Worm (Caenorhabditis elegans) whole organism, L2 larva: ENCODE measurements around the gene mans-3.

ENCODE experiments used
- C34F6.9 ChIP-seq: fragments of 150-350 bp; optimal IDR thresholded peaks from 2 replicates; lab custom pipeline; 2014; ENCODE audit warnings: missing biosample characterization, missing genetic modification characterization
- F13H6.1 ChIP-seq: sonication (generic microtip); optimal IDR thresholded peaks from 2 replicates; lab custom pipeline; 2016; ENCODE audit warnings: missing genetic modification characterization, missing compliant biosample characterization
- R02D3.7 ChIP-seq: fragments of 150-350 bp; optimal IDR thresholded peaks from 2 replicates; lab custom pipeline; 2014; ENCODE audit warnings: missing biosample characterization, missing genetic modification characterization
- Y55F3AM.14 ChIP-seq: fragments of 200-800 bp; sonication (Bioruptor generic); optimal IDR thresholded peaks from 2 replicates; lab custom pipeline; 2018; ENCODE audit warnings: mild to moderate bottlenecking, missing genetic modification characterization, missing compliant biosample characterization
- ZK546.5 ChIP-seq: sonication (generic microtip); optimal IDR thresholded peaks from 2 replicates; lab custom pipeline; 2017; ENCODE audit warnings: missing biosample characterization, missing genetic modification characterization
- ama-1 ChIP-seq: fragments of 150-350 bp; optimal IDR thresholded peaks from 2 replicates; lab custom pipeline; 2018; ENCODE audit warnings: inconsistent platforms
- ceh-16 ChIP-seq: fragments of 150-350 bp; optimal IDR thresholded peaks from 2 replicates; lab custom pipeline; 2014; ENCODE audit warnings: missing biosample characterization, missing genetic modification characterization
- ceh-82 ChIP-seq: fragments of 150-350 bp; optimal IDR thresholded peaks from 2 replicates; lab custom pipeline; 2014; ENCODE audit warnings: missing biosample characterization, missing genetic modification characterization
- crh-2 ChIP-seq: sonication (generic microtip); optimal IDR thresholded peaks from 2 replicates; lab custom pipeline; 2017; ENCODE audit warnings: missing biosample characterization, missing genetic modification characterization
- dmd-4 ChIP-seq: sonication (generic microtip); optimal IDR thresholded peaks from 2 replicates; lab custom pipeline; 2017; ENCODE audit warnings: missing biosample characterization, missing genetic modification characterization
- egl-27 ChIP-seq: sonication (generic microtip); optimal IDR thresholded peaks from 3 replicates; lab custom pipeline; 2017; ENCODE audit warnings: missing biosample characterization, missing genetic modification reagents, missing genetic modification characterization
- elt-3 ChIP-seq: sonication (generic microtip); optimal IDR thresholded peaks from 2 replicates; lab custom pipeline; 2017; ENCODE audit warnings: missing biosample characterization, missing genetic modification characterization
- gmeb-1 ChIP-seq: fragments of 150-350 bp; optimal IDR thresholded peaks from 2 replicates; lab custom pipeline; 2014; ENCODE audit warnings: missing biosample characterization, missing genetic modification characterization
- lin-11 ChIP-seq: fragments of 150-350 bp; sonication (generic microtip); optimal IDR thresholded peaks from 2 replicates; lab custom pipeline; 2014; ENCODE audit warnings: missing biosample characterization, missing genetic modification characterization, inconsistent platforms, mixed read lengths
- lin-13 ChIP-seq: fragments of 150-350 bp; optimal IDR thresholded peaks from 2 replicates; lab custom pipeline; 2014; ENCODE audit warnings: missing biosample characterization, missing genetic modification reagents, missing genetic modification characterization
- lin-39 ChIP-seq: fragments of 150-350 bp; optimal IDR thresholded peaks from 2 replicates; lab custom pipeline; 2014; ENCODE audit warnings: missing biosample characterization, missing genetic modification reagents, missing genetic modification characterization
- lsy-2 ChIP-seq, 2 experiments: fragments of 150-350 bp in 1 of 2; sonication (generic microtip) in 1 of 2; optimal IDR thresholded peaks; 2 replicates each; lab custom pipeline; 2014 to 2017; ENCODE audit warnings: missing biosample characterization in 2 of 2, missing genetic modification characterization in 2 of 2
- mab-5 ChIP-seq: fragments of 150-350 bp; optimal IDR thresholded peaks from 2 replicates; lab custom pipeline; 2014; ENCODE audit warnings: missing biosample characterization, missing genetic modification characterization
- mbf-1 ChIP-seq: sonication (generic microtip); optimal IDR thresholded peaks from 2 replicates; lab custom pipeline; 2017; ENCODE audit warnings: missing biosample characterization, missing genetic modification characterization
- nhr-11 ChIP-seq: fragments of 150-350 bp; optimal IDR thresholded peaks from 2 replicates; lab custom pipeline; 2014; ENCODE audit warnings: missing biosample characterization, missing genetic modification characterization
- nhr-12 ChIP-seq: fragments of 150-350 bp; optimal IDR thresholded peaks from 2 replicates; lab custom pipeline; 2014; ENCODE audit warnings: missing biosample characterization, missing genetic modification characterization
- nhr-129 ChIP-seq: fragments of 150-350 bp; optimal IDR thresholded peaks from 2 replicates; lab custom pipeline; 2014; ENCODE audit warnings: missing biosample characterization, missing genetic modification characterization
- nhr-21 ChIP-seq: fragments of 150-350 bp; optimal IDR thresholded peaks from 2 replicates; lab custom pipeline; 2014; ENCODE audit warnings: missing biosample characterization, missing genetic modification characterization
- nhr-23 ChIP-seq: fragments of 150-350 bp; optimal IDR thresholded peaks from 2 replicates; lab custom pipeline; 2014; ENCODE audit warnings: missing biosample characterization, missing genetic modification reagents, missing genetic modification characterization
- nhr-237 ChIP-seq: fragments of 150-350 bp; optimal IDR thresholded peaks from 2 replicates; lab custom pipeline; 2014; ENCODE audit warnings: missing biosample characterization, missing genetic modification characterization
- nhr-77 ChIP-seq: fragments of 150-350 bp; optimal IDR thresholded peaks from 2 replicates; lab custom pipeline; 2014; ENCODE audit warnings: missing biosample characterization, missing genetic modification characterization
- sem-4 ChIP-seq: fragments of 150-350 bp; optimal IDR thresholded peaks from 2 replicates; lab custom pipeline; 2014; ENCODE audit warnings: missing biosample characterization, missing genetic modification reagents, missing genetic modification characterization
- skn-1 ChIP-seq: sonication (generic microtip); optimal IDR thresholded peaks from 2 replicates; lab custom pipeline; 2017; ENCODE audit warnings: missing biosample characterization, missing genetic modification characterization
- sma-3 ChIP-seq: sonication (generic microtip); optimal IDR thresholded peaks from 2 replicates; lab custom pipeline; 2016; ENCODE audit warnings: missing genetic modification reagents, missing genetic modification characterization, missing compliant biosample characterization
- sma-9 ChIP-seq, 2 experiments: fragments of 150-350 bp in 1 of 2; sonication (generic microtip) in 1 of 2; optimal IDR thresholded peaks; 2 replicates each; lab custom pipeline; 2014 to 2016; ENCODE audit warnings: missing genetic modification characterization in 2 of 2, mild to moderate bottlenecking in 1 of 2, missing biosample characterization in 1 of 2, missing compliant biosample characterization in 1 of 2, missing genetic modification reagents in 1 of 2, moderate library complexity in 1 of 2
- snpc-4 ChIP-seq: fragments of 150-350 bp; optimal IDR thresholded peaks from 2 replicates; lab custom pipeline; 2014; ENCODE audit warnings: missing biosample characterization, missing genetic modification characterization
- unc-39 ChIP-seq: fragments of 150-350 bp; optimal IDR thresholded peaks from 2 replicates; lab custom pipeline; 2014; ENCODE audit warnings: missing biosample characterization, missing genetic modification characterization
- unc-55 ChIP-seq: fragments of 150-350 bp; sonication (generic microtip); optimal IDR thresholded peaks from 3 replicates; lab custom pipeline; 2014; ENCODE audit warnings: missing biosample characterization, missing genetic modification reagents, missing genetic modification characterization
- unc-62 ChIP-seq: fragments of 150-350 bp; optimal IDR thresholded peaks from 2 replicates; lab custom pipeline; 2014; ENCODE audit warnings: missing biosample characterization, missing genetic modification reagents, missing genetic modification characterization
- zag-1 ChIP-seq: fragments of 150-350 bp; optimal IDR thresholded peaks from 2 replicates; lab custom pipeline; 2014; ENCODE audit warnings: missing biosample characterization, missing genetic modification characterization
- ztf-1 ChIP-seq: fragments of 200-800 bp; sonication (Bioruptor generic); conservative IDR thresholded peaks from 2 replicates; pipeline ENCODE4 v1.3.6; 2022; ENCODE audit warnings: missing genetic modification characterization, missing compliant biosample characterization
- ztf-11 ChIP-seq: sonication (generic microtip); optimal IDR thresholded peaks from 2 replicates; lab custom pipeline; 2017; ENCODE audit warnings: missing biosample characterization, missing genetic modification characterization
- ztf-4 ChIP-seq: fragments of 150-350 bp; optimal IDR thresholded peaks from 2 replicates; lab custom pipeline; 2014; ENCODE audit warnings: missing biosample characterization, missing genetic modification characterization

Gene mans-3

DNA sequence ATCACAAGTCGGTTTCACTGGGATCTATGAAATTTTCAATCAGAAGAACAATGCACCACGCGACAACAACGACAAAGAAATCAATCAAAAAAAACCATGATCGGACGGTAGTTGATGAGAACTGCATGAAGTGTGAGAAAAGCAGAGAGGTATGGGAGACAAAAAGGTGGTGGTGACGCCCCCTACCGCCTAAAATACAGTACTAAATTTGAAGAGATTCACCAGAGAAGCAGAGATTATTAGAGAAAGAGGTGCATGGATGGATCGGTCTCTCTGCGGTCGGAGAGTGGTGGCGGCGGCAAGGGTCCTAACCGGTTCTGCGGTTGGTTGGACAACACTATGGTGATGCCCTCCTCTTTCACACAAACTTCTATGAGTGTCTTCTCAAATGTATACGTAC is 45.9 kb upstream of the mans-3 start (continued):
- TF ChIP-seq zag-1 (tag; lab: Kevin White, UChicago) (no peak), nhr-11 (tag; lab: Kevin White, UChicago) (no peak), lin-13 (GFP tag; lab: Kevin White, UChicago) (peak; percentile 14), lsy-2 (tag; optimal IDR thresholded peaks at IDR 0.05; lab: Kevin White, UChicago) (peak in 1 of 2 experiments; percentile 32), nhr-237 (tag; lab: Kevin White, UChicago) (no peak), egl-27 (no peak), sma-9 (GFP tag; optimal IDR thresholded peaks at IDR 0.05; lab: Kevin White, UChicago) (peak; percentile 71), sma-9 (tag; optimal IDR thresholded peaks at IDR 0.05; lab: Kevin White, UChicago) (no peak), snpc-4 (no peak), ztf-11 (tag; lab: Kevin White, UChicago) (no peak), nhr-77 (tag; lab: Kevin White, UChicago) (no peak), mbf-1 (no peak), skn-1 (no peak), nhr-129 (tag; lab: Kevin White, UChicago) (peak; percentile 53), R02D3.7 (tag; lab: Kevin White, UChicago) (no peak), ztf-1 (GFP tag; lab: Robert Waterston, UW) (no peak), unc-62 (GFP tag; lab: Kevin White, UChicago) (no peak), ztf-4 (tag; lab: Kevin White, UChicago) (peak; percentile 17), lin-11 (tag; lab: Kevin White, UChicago) (no peak), dmd-4 (no peak), nhr-12 (tag; lab: Kevin White, UChicago) (no peak), elt-3 (tag; lab: Kevin White, UChicago) (no peak), lin-39 (tag; lab: Kevin White, UChicago) (peak; percentile 66)

DNA sequence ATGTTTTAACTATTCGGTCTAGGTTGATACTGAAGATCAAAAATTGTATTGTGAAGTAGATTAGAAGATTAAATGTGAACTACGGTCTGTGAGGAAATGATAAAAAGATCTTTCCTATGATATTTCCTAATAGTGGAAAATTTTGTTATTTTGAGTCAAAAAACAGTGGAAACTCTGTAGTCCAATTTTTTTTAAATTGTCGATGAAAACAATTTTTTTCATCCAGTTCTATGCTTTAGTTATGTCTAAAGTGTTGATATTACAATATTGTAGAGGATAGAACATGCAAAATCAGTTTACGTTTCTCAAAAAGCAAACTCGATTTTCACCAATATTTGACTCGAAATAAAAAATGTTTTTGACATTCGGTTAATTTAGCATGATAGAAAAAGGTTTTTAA is 45.5 kb upstream of the mans-3 start:
- no peak for TF ChIP-seq ztf-1 (GFP tag; lab: Robert Waterston, UW)
- no peak for TF ChIP-seq ceh-82 (tag; lab: Kevin White, UChicago)
- TF ChIP-seq, all 48 proteins: peak for 0

DNA sequence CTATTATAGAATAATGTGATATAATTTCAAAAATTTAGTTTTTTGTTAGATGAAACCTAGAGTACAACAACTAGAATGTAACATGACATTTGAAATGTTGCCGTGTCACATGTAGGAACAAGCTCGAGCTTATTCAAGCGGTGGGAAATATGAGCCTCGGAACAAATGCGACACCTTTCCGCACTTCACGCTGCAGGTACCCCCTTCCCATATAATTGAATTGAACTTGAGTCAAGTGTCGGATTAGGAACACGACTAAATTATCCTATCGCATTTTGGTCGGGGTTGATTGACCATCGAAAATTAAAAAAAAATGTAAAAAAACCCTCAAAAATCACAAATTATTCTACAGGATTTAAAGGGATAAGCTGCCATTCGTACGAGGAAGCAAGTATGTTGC is 45.0 kb upstream of the mans-3 start:
- TF ChIP-seq unc-62 (GFP tag; lab: Kevin White, UChicago) (no peak), Y55F3AM.14 (GFP tag; lab: Kevin White, UChicago) (no peak), ZK546.5 (tag; lab: Kevin White, UChicago) (no peak), ceh-16 (tag; lab: Kevin White, UChicago) (no peak), nhr-21 (tag; lab: Kevin White, UChicago) (no peak), gmeb-1 (no peak), C34F6.9 (tag; lab: Kevin White, UChicago) (no peak), crh-2 (tag; lab: Kevin White, UChicago) (no peak), nhr-12 (tag; lab: Kevin White, UChicago) (no peak), lsy-2 (tag; optimal IDR thresholded peaks at IDR 0.05; lab: Kevin White, UChicago) (no peak), unc-39 (tag; lab: Kevin White, UChicago) (no peak), F13H6.1 (tag; lab: Kevin White, UChicago) (no peak), mab-5 (tag; lab: Kevin White, UChicago) (no peak), sem-4 (tag; lab: Kevin White, UChicago) (no peak), nhr-23 (no peak), lin-39 (tag; lab: Kevin White, UChicago) (no peak), nhr-237 (tag; lab: Kevin White, UChicago) (no peak), unc-55 (GFP tag; lab: Kevin White, UChicago) (no peak), snpc-4 (no peak)

DNA sequence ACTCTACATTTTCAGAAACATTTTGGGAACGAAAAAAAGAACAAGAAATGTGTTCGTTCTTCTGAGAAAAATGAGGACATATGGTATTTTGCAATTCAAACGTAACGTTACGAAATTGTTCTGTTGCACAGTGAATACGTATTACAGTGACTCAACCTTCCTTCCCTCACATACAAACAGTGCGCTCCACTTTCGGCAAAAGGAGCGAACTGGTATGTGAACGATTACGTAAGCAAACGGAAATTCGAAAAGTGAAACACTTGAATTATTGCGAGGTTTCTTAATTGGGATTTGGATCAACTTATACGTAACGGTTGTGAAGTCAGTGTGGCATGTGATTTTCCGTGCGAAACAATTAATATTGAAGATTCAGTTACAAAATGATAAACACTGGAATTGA is 44.4 kb upstream of the mans-3 start:
- TF ChIP-seq sma-3 (GFP tag; lab: Kevin White, UChicago) (no peak), nhr-129 (tag; lab: Kevin White, UChicago) (peak; percentile 29), egl-27 (no peak), ama-1 (no peak), ztf-1 (GFP tag; lab: Robert Waterston, UW) (no peak), ztf-11 (tag; lab: Kevin White, UChicago) (no peak)
